Worm (Caenorhabditis elegans): Measurements from ENCODE around the gene F32D8.15.

ce11 chrV:10889036-10889435 is 14.8 kb upstream of the F32D8.15 start, which contains the start of gene F32D8.11:
- TF ChIP-seq Y22D7AL.16 (tag; optimal IDR thresholded peaks at IDR 0.05): no peak
- TF ChIP-seq ets-4 (tag; optimal IDR thresholded peaks at IDR 0.05): no peak
- TF ChIP-seq pha-4 (tag; optimal IDR thresholded peaks at IDR 0.05): no peak
- TF ChIP-seq pat-9 (tag; optimal IDR thresholded peaks at IDR 0.05): no peak
- no peak for TF ChIP-seq ceh-48 (tag; optimal IDR thresholded peaks at IDR 0.05)
- TF ChIP-seq elt-2 (tag; optimal IDR thresholded peaks at IDR 0.05): no peak
- TF ChIP-seq ceh-31 (tag; optimal IDR thresholded peaks at IDR 0.05): no peak
- TF ChIP-seq ceh-9 (tag; optimal IDR thresholded peaks at IDR 0.05): no peak
- TF ChIP-seq unc-55 (GFP tag; optimal IDR thresholded peaks at IDR 0.05): no peak
- TF ChIP-seq pag-3 (tag; optimal IDR thresholded peaks at IDR 0.05; ENCODE audit: borderline replicate concordance): no peak
- no peak for TF ChIP-seq ama-1 (optimal IDR thresholded peaks at IDR 0.05)
- no peak for TF ChIP-seq syd-9 (tag; optimal IDR thresholded peaks at IDR 0.05)
- no peak for TF ChIP-seq lin-11 (tag; optimal IDR thresholded peaks at IDR 0.05)

All from whole organism, late embryonic.